Fruit fly (Drosophila melanogaster) whole organism, embryonic: ENCODE measurements around the gene CG14212.

Experiments used
- BEAF-32 ChIP-seq: fragments of 200-800 bp; sonication (Bioruptor generic); optimal IDR thresholded peaks from 3 replicates; lab custom pipeline; 2017; ENCODE audit warnings: missing biosample characterization, missing genetic modification characterization, mild to moderate bottlenecking, moderate library complexity, missing genetic modification reagents
- Bgb ChIP-seq: fragments of 200-800 bp; sonication (Bioruptor generic); IDR thresholded peaks from 2 replicates; pipeline ENCODE4 v1.3.6; 2022; ENCODE audit warnings: missing biosample characterization, missing genetic modification characterization; ENCODE audit not compliant: partially characterized antibody
- CG10366 ChIP-seq: fragments of 200-800 bp; sonication (Bioruptor generic); IDR thresholded peaks from 2 replicates; pipeline ENCODE4 v1.3.6; 2022; ENCODE audit warnings: missing biosample characterization, missing genetic modification characterization
- CG10979 ChIP-seq: fragments of 200-800 bp; sonication (Bioruptor generic); optimal IDR thresholded peaks from 2 replicates; lab custom pipeline; 2018; ENCODE audit warnings: missing biosample characterization, mild to moderate bottlenecking, missing genetic modification characterization, moderate library complexity
- CG11085 ChIP-seq: fragments of 200-800 bp; sonication (Bioruptor generic); IDR thresholded peaks from 2 replicates; pipeline ENCODE4 v1.3.6; 2022; ENCODE audit warnings: missing biosample characterization, missing genetic modification characterization
- CG11696 ChIP-seq: fragments of 200-800 bp; sonication (Bioruptor generic); IDR thresholded peaks from 2 replicates; pipeline ENCODE4 v1.3.6; 2022; ENCODE audit warnings: missing biosample characterization, missing genetic modification characterization
- CG12299 ChIP-seq: fragments of 200-800 bp; sonication (Bioruptor generic); optimal IDR thresholded peaks from 2 replicates; lab custom pipeline; 2018; ENCODE audit warnings: missing biosample characterization, mild to moderate bottlenecking, missing genetic modification characterization
- CG13287 ChIP-seq: fragments of 200-800 bp; sonication (Bioruptor generic); IDR thresholded peaks from 2 replicates; pipeline ENCODE4 v1.3.6; 2022; ENCODE audit warnings: missing biosample characterization, missing genetic modification characterization; ENCODE audit not compliant: partially characterized antibody
- CG15011 ChIP-seq: fragments of 200-800 bp; sonication (Bioruptor generic); optimal IDR thresholded peaks from 3 replicates; lab custom pipeline; 2018; ENCODE audit warnings: missing biosample characterization, mild to moderate bottlenecking, missing genetic modification characterization
- CG16813 ChIP-seq: fragments of 200-800 bp; sonication (Bioruptor generic); IDR thresholded peaks from 3 replicates; pipeline ENCODE4 v1.3.6; 2022; ENCODE audit warnings: missing biosample characterization, missing genetic modification characterization; ENCODE audit not compliant: partially characterized antibody
- CG16815 ChIP-seq: fragments of 200-800 bp; sonication (Bioruptor generic); optimal IDR thresholded peaks from 3 replicates; lab custom pipeline; 2017; ENCODE audit warnings: missing biosample characterization, mild to moderate bottlenecking, missing genetic modification characterization
- CG18476 ChIP-seq: fragments of 200-800 bp; sonication (Bioruptor generic); optimal IDR thresholded peaks from 2 replicates; lab custom pipeline; 2016; ENCODE audit warnings: missing biosample characterization, mild to moderate bottlenecking, missing genetic modification characterization
- CG2116 ChIP-seq: fragments of 200-800 bp; sonication (Bioruptor generic); optimal IDR thresholded peaks from 3 replicates; lab custom pipeline; 2018; ENCODE audit warnings: missing biosample characterization, mild to moderate bottlenecking, missing genetic modification characterization
- CG2875 ChIP-seq: fragments of 200-800 bp; sonication (Bioruptor generic); optimal IDR thresholded peaks from 2 replicates; lab custom pipeline; 2017; ENCODE audit warnings: missing biosample characterization, mild to moderate bottlenecking, missing genetic modification characterization, missing genetic modification reagents
- CG3065 ChIP-seq: fragments of 200-800 bp; sonication (Bioruptor generic); optimal IDR thresholded peaks from 2 replicates; lab custom pipeline; 2016; ENCODE audit warnings: missing biosample characterization, missing genetic modification characterization
- CG31224 ChIP-seq: fragments of 200-800 bp; sonication (Bioruptor generic); IDR thresholded peaks from 2 replicates; pipeline ENCODE4 v1.3.6; 2022; ENCODE audit warnings: missing biosample characterization, missing genetic modification characterization
- CG32532 ChIP-seq: fragments of 200-800 bp; sonication (Bioruptor generic); IDR thresholded peaks from 2 replicates; pipeline ENCODE4 v1.3.6; 2022; ENCODE audit warnings: missing biosample characterization, missing genetic modification characterization
- CG3847 ChIP-seq: fragments of 200-800 bp; sonication (Bioruptor generic); IDR thresholded peaks from 2 replicates; pipeline ENCODE4 v1.3.6; 2022; ENCODE audit warnings: missing biosample characterization, missing genetic modification characterization
- CG6791 ChIP-seq: fragments of 200-800 bp; sonication (Bioruptor generic); IDR thresholded peaks from 3 replicates; pipeline ENCODE4 v1.3.6; 2022; ENCODE audit warnings: missing biosample characterization, missing genetic modification characterization; ENCODE audit not compliant: partially characterized antibody
- CG6813 ChIP-seq: fragments of 200-800 bp; sonication (Bioruptor generic); optimal IDR thresholded peaks from 2 replicates; lab custom pipeline; 2017; ENCODE audit warnings: missing biosample characterization, missing genetic modification characterization, mild to moderate bottlenecking, moderate library complexity, missing genetic modification reagents
- CG7357 ChIP-seq: fragments of 200-800 bp; sonication (Bioruptor generic); IDR thresholded peaks from 3 replicates; pipeline ENCODE4 v1.3.6; 2022; ENCODE audit warnings: missing biosample characterization, missing genetic modification characterization
- CG8388 ChIP-seq: fragments of 200-800 bp; sonication (Bioruptor generic); optimal IDR thresholded peaks from 2 replicates; lab custom pipeline; 2019; ENCODE audit warnings: missing biosample characterization, mild to moderate bottlenecking, missing genetic modification characterization, moderate library complexity
- D19A ChIP-seq: fragments of 200-800 bp; optimal IDR thresholded peaks from 3 replicates; lab custom pipeline; 2019; ENCODE audit warnings: missing biosample characterization, mild to moderate bottlenecking, missing genetic modification characterization, moderate library complexity
- Doc2 ChIP-seq: fragments of 200-800 bp; sonication (Bioruptor generic); IDR thresholded peaks from 2 replicates; pipeline ENCODE4 v1.3.6; 2022; ENCODE audit warnings: missing biosample characterization, missing genetic modification characterization
- Dref ChIP-seq: fragments of 200-800 bp; sonication (Bioruptor generic); IDR thresholded peaks from 2 replicates; pipeline ENCODE4 v1.3.6; 2022; ENCODE audit warnings: missing biosample characterization, missing genetic modification characterization
- Fer2 ChIP-seq: fragments of 200-800 bp; sonication (Bioruptor generic); optimal IDR thresholded peaks from 2 replicates; lab custom pipeline; 2018; ENCODE audit warnings: missing biosample characterization, mild to moderate bottlenecking, missing genetic modification characterization, moderate library complexity
- H15 ChIP-seq: fragments of 200-800 bp; sonication (Bioruptor generic); IDR thresholded peaks from 3 replicates; pipeline ENCODE4 v1.3.6; 2022; ENCODE audit warnings: missing biosample characterization, missing genetic modification characterization
- HLH3B ChIP-seq: fragments of 200-800 bp; sonication (Bioruptor generic); IDR thresholded peaks from 2 replicates; pipeline ENCODE4 v1.3.6; 2022; ENCODE audit warnings: missing biosample characterization, missing genetic modification characterization
- Hey ChIP-seq: fragments of 200-800 bp; sonication (Bioruptor generic); optimal IDR thresholded peaks from 3 replicates; lab custom pipeline; 2018; ENCODE audit warnings: missing biosample characterization, mild to moderate bottlenecking, missing genetic modification characterization
- Hr3 ChIP-seq: fragments of 200-800 bp; sonication (Bioruptor generic); optimal IDR thresholded peaks from 3 replicates; lab custom pipeline; 2016; ENCODE audit warnings: missing biosample characterization, missing genetic modification characterization
- MBD-R2 ChIP-seq: fragments of 200-800 bp; sonication (Bioruptor generic); IDR thresholded peaks from 2 replicates; pipeline ENCODE4 v1.3.6; 2022; ENCODE audit warnings: missing biosample characterization, missing genetic modification characterization
- Myb ChIP-seq: fragments of 200-800 bp; sonication (Bioruptor generic); optimal IDR thresholded peaks from 2 replicates; lab custom pipeline; 2016; ENCODE audit warnings: missing biosample characterization, missing genetic modification characterization
- Poxn ChIP-seq: fragments of 200-800 bp; sonication (Bioruptor generic); IDR thresholded peaks from 2 replicates; pipeline ENCODE4 v1.3.6; 2022; ENCODE audit warnings: missing biosample characterization, missing genetic modification characterization
- Side ChIP-seq: fragments of 200-800 bp; sonication (Bioruptor generic); optimal IDR thresholded peaks from 2 replicates; lab custom pipeline; 2016; ENCODE audit warnings: missing biosample characterization, missing genetic modification characterization
- TFAM ChIP-seq: fragments of 200-800 bp; sonication (Bioruptor generic); optimal IDR thresholded peaks from 2 replicates; lab custom pipeline; 2017; ENCODE audit warnings: missing biosample characterization, missing genetic modification characterization, inconsistent platforms
- Xrp1 ChIP-seq: fragments of 200-800 bp; sonication (Bioruptor generic); IDR thresholded peaks from 2 replicates; pipeline ENCODE4 v1.3.6; 2022; ENCODE audit warnings: missing biosample characterization, missing genetic modification characterization
- bab2 ChIP-seq: fragments of 200-800 bp; sonication (Bioruptor generic); optimal IDR thresholded peaks from 2 replicates; lab custom pipeline; 2016; ENCODE audit warnings: missing biosample characterization, missing genetic modification characterization
- dan ChIP-seq: fragments of 200-800 bp; sonication (Bioruptor generic); IDR thresholded peaks from 2 replicates; pipeline ENCODE4 v1.3.6; 2022; ENCODE audit warnings: missing biosample characterization, missing genetic modification characterization
- disco-r ChIP-seq: fragments of 200-800 bp; sonication (Bioruptor generic); optimal IDR thresholded peaks from 2 replicates; lab custom pipeline; 2016; ENCODE audit warnings: missing biosample characterization, missing genetic modification characterization
- ems ChIP-seq: fragments of 200-800 bp; sonication (Bioruptor generic); optimal IDR thresholded peaks from 3 replicates; lab custom pipeline; 2016; ENCODE audit warnings: missing biosample characterization, missing genetic modification characterization
- exex ChIP-seq: fragments of 200-800 bp; sonication (Bioruptor generic); optimal IDR thresholded peaks from 4 replicates; lab custom pipeline; 2018; ENCODE audit warnings: missing biosample characterization, mild to moderate bottlenecking, missing genetic modification characterization, moderate library complexity
- fd64A ChIP-seq: fragments of 200-800 bp; sonication (Bioruptor generic); optimal IDR thresholded peaks from 3 replicates; lab custom pipeline; 2018; ENCODE audit warnings: missing biosample characterization, mild to moderate bottlenecking, missing genetic modification characterization
- gt ChIP-seq: fragments of 200-800 bp; sonication (Bioruptor generic); IDR thresholded peaks from 2 replicates; pipeline ENCODE4 v1.3.6; 2022; ENCODE audit warnings: missing biosample characterization, missing genetic modification characterization
- lola ChIP-seq, 3 experiments: fragments of >200 bp in 2 of 3; fragments of 200-800 bp in 1 of 3; sonication (Bioruptor generic) in 1 of 3; optimal IDR thresholded peaks; 2 replicates each; lab custom pipeline; 2017 to 2019; ENCODE audit warnings: missing biosample characterization in 3 of 3, missing genetic modification characterization in 3 of 3, mild to moderate bottlenecking in 1 of 3, moderate library complexity in 1 of 3
- nerfin-1 ChIP-seq: fragments of 200-800 bp; sonication (Bioruptor generic); optimal IDR thresholded peaks from 3 replicates; lab custom pipeline; 2019; ENCODE audit warnings: missing biosample characterization, mild to moderate bottlenecking, missing genetic modification characterization, moderate library complexity
- nom ChIP-seq: fragments of 200-800 bp; sonication (Bioruptor generic); optimal IDR thresholded peaks from 2 replicates; lab custom pipeline; 2017; ENCODE audit warnings: missing biosample characterization, missing genetic modification characterization, mild to moderate bottlenecking, moderate library complexity, missing genetic modification reagents
- prd ChIP-seq, 3 experiments: fragments of >200 bp in 2 of 3; fragments of 200-800 bp in 1 of 3; sonication (Bioruptor generic) in 1 of 3; optimal IDR thresholded peaks in 2 of 3; IDR thresholded peaks in 1 of 3; 2 replicates in 2 of 3; 3 replicates in 1 of 3; pipeline versions ENCODE4 v1.3.6 to Lab custom; 2017 to 2022; ENCODE audit warnings: missing biosample characterization in 1 of 3, missing genetic modification characterization in 1 of 3
- run ChIP-seq: fragments of 200-800 bp; sonication (Bioruptor generic); optimal IDR thresholded peaks from 3 replicates; lab custom pipeline; 2018; ENCODE audit warnings: missing biosample characterization, mild to moderate bottlenecking, missing genetic modification characterization
- seq ChIP-seq: fragments of 200-800 bp; sonication (Bioruptor generic); IDR thresholded peaks from 2 replicates; pipeline ENCODE4 v1.3.6; 2022; ENCODE audit warnings: missing biosample characterization, missing genetic modification characterization
- ttk ChIP-seq: fragments of 200-800 bp; sonication (Bioruptor generic); IDR thresholded peaks from 2 replicates; pipeline ENCODE4 v2.1.2; 2022; ENCODE audit warnings: missing biosample characterization, missing genetic modification characterization
- vnd ChIP-seq: fragments of 200-800 bp; sonication (Bioruptor generic); IDR thresholded peaks from 3 replicates; pipeline ENCODE4 v1.3.6; 2022; ENCODE audit warnings: missing biosample characterization, missing genetic modification characterization; ENCODE audit not compliant: partially characterized antibody

The CG14212 gene

dm6 chrX:19622924-19623323, 2.6 kb upstream of the CG14212 start, which contains the start of the genes Naa20A and MKP-4 (continued):
- TF ChIP-seq CG10979: no peak
- no peak for TF ChIP-seq CG6813 (GFP tag; lab: Kevin White, UChicago)
- TF ChIP-seq CG3847 (GFP tag; lab: Robert Waterston, UW): no peak
- TF ChIP-seq CG12299 (tag; lab: Kevin White, UChicago): no peak
- TF ChIP-seq gt: no peak
- TF ChIP-seq CG16813 (GFP tag; lab: Robert Waterston, UW): peak; percentile 68
- no peak for TF ChIP-seq CG3065 (GFP tag; lab: Kevin White, UChicago)
- TF ChIP-seq Poxn (GFP tag; lab: Robert Waterston, UW): no peak
- TF ChIP-seq fd64A: no peak
- TF ChIP-seq CG8388 (GFP tag; lab: Kevin White, UChicago): no peak
- TF ChIP-seq Bgb (GFP tag; lab: Robert Waterston, UW): peak; percentile 77; the same call in 1 of the 2 replicates
- no peak for TF ChIP-seq bab2
- TF ChIP-seq Fer2 (tag; lab: Kevin White, UChicago): no peak
- no peak for TF ChIP-seq lola (GFP tag; optimal IDR thresholded peaks at IDR 0.05; lab: Kevin White, UChicago)
- no peak for TF ChIP-seq CG10366 (GFP tag; lab: Robert Waterston, UW)
- peak; percentile 69 for TF ChIP-seq CG2116
- TF ChIP-seq Dref (GFP tag; lab: Robert Waterston, UW): peak; percentile 87
- no peak for TF ChIP-seq seq (GFP tag; lab: Robert Waterston, UW)
- no peak for TF ChIP-seq Side (GFP tag; lab: Kevin White, UChicago)
- TF ChIP-seq CG2875: no peak
- TF ChIP-seq CG7357 (GFP tag; lab: Robert Waterston, UW): no peak
- no peak for TF ChIP-seq CG31224
- no peak for TF ChIP-seq CG32532 (GFP tag; lab: Robert Waterston, UW)
- TF ChIP-seq CG15011 (GFP tag; lab: Kevin White, UChicago): no peak
- no peak for TF ChIP-seq Hey
- TF ChIP-seq Myb (GFP tag; lab: Kevin White, UChicago): peak; percentile 16
- no peak for TF ChIP-seq run
- peak; percentile 95 for TF ChIP-seq MBD-R2 (GFP tag; lab: Robert Waterston, UW)
- TF ChIP-seq Hr3: no peak
- peak; percentile 56 for TF ChIP-seq vnd (GFP tag; lab: Robert Waterston, UW)
- TF ChIP-seq BEAF-32 (GFP tag; lab: Kevin White, UChicago): peak; percentile 76
- no peak for TF ChIP-seq ttk
- no peak for TF ChIP-seq CG16815 (GFP tag; lab: Kevin White, UChicago)
- peak; percentile 68 for TF ChIP-seq CG6791 (GFP tag; lab: Robert Waterston, UW)
- TF ChIP-seq disco-r (GFP tag; lab: Kevin White, UChicago): no peak
- no peak for TF ChIP-seq prd (optimal IDR thresholded peaks at IDR 0.05; lab: Kevin White, UChicago)
- no peak for TF ChIP-seq prd (GFP tag; IDR thresholded peaks at IDR 0.05; lab: Robert Waterston, UW)
- peak; percentile 52; the same call in 1 of the 2 replicates for TF ChIP-seq CG11696 (GFP tag; lab: Robert Waterston, UW)
- peak; percentile 38 for TF ChIP-seq nerfin-1
- no peak for TF ChIP-seq nom (GFP tag; lab: Kevin White, UChicago)
- no peak for TF ChIP-seq CG11085 (GFP tag; lab: Robert Waterston, UW)
- TF ChIP-seq TFAM (GFP tag; lab: Kevin White, UChicago): no peak
- no peak for TF ChIP-seq Xrp1 (GFP tag; lab: Robert Waterston, UW)
- no peak for TF ChIP-seq H15
- no peak for TF ChIP-seq dan (GFP tag; lab: Robert Waterston, UW)
- TF ChIP-seq Doc2 (GFP tag; lab: Robert Waterston, UW): no peak
- no peak for TF ChIP-seq D19A (tag; lab: Kevin White, UChicago)
- no peak for TF ChIP-seq ems
- no peak for TF ChIP-seq HLH3B (GFP tag; lab: Robert Waterston, UW)
- no peak for TF ChIP-seq CG18476
- no peak for TF ChIP-seq exex (tag; lab: Kevin White, UChicago)
- TF ChIP-seq CG13287 (GFP tag; lab: Robert Waterston, UW): peak; percentile 82
